Fruit fly (Drosophila melanogaster) whole organism, embryonic: ENCODE results near the gene CG34307.

Source experiments
- ATbp ChIP-seq: fragments of 200-800 bp; sonication (Bioruptor generic); optimal IDR thresholded peaks from 2 replicates; lab custom pipeline; 2017; ENCODE audit warnings: missing biosample characterization, mild to moderate bottlenecking, missing genetic modification characterization, missing genetic modification reagents
- Antp ChIP-seq: fragments of 200-800 bp; sonication (Bioruptor generic); optimal IDR thresholded peaks from 3 replicates; lab custom pipeline; 2016; ENCODE audit warnings: missing biosample characterization, missing genetic modification characterization
- CG11504 ChIP-seq: fragments of 200-800 bp; sonication (Bioruptor generic); optimal IDR thresholded peaks from 3 replicates; lab custom pipeline; 2019; ENCODE audit warnings: missing biosample characterization, mild to moderate bottlenecking, missing genetic modification characterization, moderate library complexity
- CG12744 ChIP-seq: fragments of 200-800 bp; sonication (Bioruptor generic); optimal IDR thresholded peaks from 2 replicates; lab custom pipeline; 2016; ENCODE audit warnings: missing biosample characterization, missing genetic modification characterization
- CG13123 ChIP-seq: fragments of 200-800 bp; sonication (Bioruptor generic); optimal IDR thresholded peaks from 2 replicates; lab custom pipeline; 2016; ENCODE audit warnings: missing biosample characterization, missing genetic modification characterization
- CG1602 ChIP-seq: fragments of 200-800 bp; sonication (Bioruptor generic); optimal IDR thresholded peaks from 3 replicates; lab custom pipeline; 2016; ENCODE audit warnings: missing biosample characterization, missing genetic modification characterization
- CG1647 ChIP-seq: fragments of 200-800 bp; sonication (Bioruptor generic); optimal IDR thresholded peaks from 3 replicates; lab custom pipeline; 2016; ENCODE audit warnings: missing biosample characterization, missing genetic modification characterization
- CG1792 ChIP-seq: fragments of 200-800 bp; sonication (Bioruptor generic); optimal IDR thresholded peaks from 2 replicates; lab custom pipeline; 2016; ENCODE audit warnings: missing biosample characterization, missing genetic modification characterization
- CG18011 ChIP-seq: fragments of 200-800 bp; sonication (Bioruptor generic); optimal IDR thresholded peaks from 2 replicates; lab custom pipeline; 2017; ENCODE audit warnings: missing biosample characterization, missing genetic modification characterization, mild to moderate bottlenecking, moderate library complexity, missing genotype
- CG2120 ChIP-seq: fragments of 200-800 bp; sonication (Bioruptor generic); optimal IDR thresholded peaks from 3 replicates; lab custom pipeline; 2016; ENCODE audit warnings: missing biosample characterization, missing genetic modification characterization
- CG2129 ChIP-seq: fragments of 200-800 bp; sonication (Bioruptor generic); IDR thresholded peaks from 2 replicates; pipeline ENCODE4 v1.3.6; 2022; ENCODE audit warnings: missing biosample characterization, missing genetic modification characterization; ENCODE audit not compliant: partially characterized antibody
- CG2199 ChIP-seq: fragments of 200-800 bp; sonication (Bioruptor generic); IDR thresholded peaks from 3 replicates; pipeline ENCODE4 v1.3.6; 2022; ENCODE audit warnings: missing biosample characterization, missing genetic modification characterization
- CG2875 ChIP-seq: fragments of 200-800 bp; sonication (Bioruptor generic); optimal IDR thresholded peaks from 2 replicates; lab custom pipeline; 2017; ENCODE audit warnings: missing biosample characterization, mild to moderate bottlenecking, missing genetic modification characterization, missing genetic modification reagents
- CG30403 ChIP-seq: fragments of 200-800 bp; sonication (Bioruptor generic); optimal IDR thresholded peaks from 3 replicates; lab custom pipeline; 2016; ENCODE audit warnings: missing biosample characterization, missing genetic modification characterization
- CG31441 ChIP-seq: fragments of 200-800 bp; sonication (Bioruptor generic); IDR thresholded peaks from 2 replicates; pipeline ENCODE4 v1.3.6; 2022; ENCODE audit warnings: missing biosample characterization, missing genetic modification characterization
- CG3407 ChIP-seq: fragments of 200-800 bp; sonication (Bioruptor generic); optimal IDR thresholded peaks from 2 replicates; lab custom pipeline; 2018; ENCODE audit warnings: missing biosample characterization, mild to moderate bottlenecking, missing genetic modification characterization
- CG34376 ChIP-seq: fragments of 200-800 bp; sonication (Bioruptor generic); optimal IDR thresholded peaks from 2 replicates; lab custom pipeline; 2018; ENCODE audit warnings: missing biosample characterization, mild to moderate bottlenecking, missing genetic modification characterization
- CG3995 ChIP-seq: fragments of 200-800 bp; sonication (Bioruptor generic); optimal IDR thresholded peaks from 3 replicates; lab custom pipeline; 2016; ENCODE audit warnings: missing biosample characterization, missing genetic modification characterization
- CG42726 ChIP-seq: fragments of 200-800 bp; sonication (Bioruptor generic); IDR thresholded peaks from 2 replicates; pipeline ENCODE4 v1.3.6; 2022; ENCODE audit warnings: missing biosample characterization, missing genetic modification characterization; ENCODE audit not compliant: partially characterized antibody
- CG4404 ChIP-seq: fragments of 200-800 bp; sonication (Bioruptor generic); IDR thresholded peaks from 2 replicates; pipeline ENCODE4 v1.3.6; 2022; ENCODE audit warnings: missing biosample characterization, missing genetic modification characterization
- CG5953 ChIP-seq: fragments of 200-800 bp; sonication (Bioruptor generic); IDR thresholded peaks from 2 replicates; pipeline ENCODE4 v1.3.6; 2022; ENCODE audit warnings: missing biosample characterization, missing genetic modification characterization
- CG6683 ChIP-seq: fragments of 200-800 bp; sonication (Bioruptor generic); optimal IDR thresholded peaks from 2 replicates; lab custom pipeline; 2017; ENCODE audit warnings: missing biosample characterization, mild to moderate bottlenecking, missing genetic modification characterization, missing genetic modification reagents
- CG9609 ChIP-seq: fragments of 200-800 bp; sonication (Bioruptor generic); optimal IDR thresholded peaks from 3 replicates; lab custom pipeline; 2016; ENCODE audit warnings: missing biosample characterization, missing genetic modification characterization
- Elba2 ChIP-seq: fragments of 200-800 bp; sonication (Bioruptor generic); optimal IDR thresholded peaks from 3 replicates; lab custom pipeline; 2016; ENCODE audit warnings: missing biosample characterization, missing genetic modification characterization
- HmgZ ChIP-seq: fragments of 200-800 bp; sonication (Bioruptor generic); optimal IDR thresholded peaks from 2 replicates; lab custom pipeline; 2018; ENCODE audit warnings: missing biosample characterization, mild to moderate bottlenecking, missing genetic modification characterization
- Nf-YA ChIP-seq: fragments of 200-800 bp; sonication (Bioruptor generic); IDR thresholded peaks from 2 replicates; pipeline ENCODE4 v1.3.6; 2022; ENCODE audit warnings: missing biosample characterization, missing genetic modification characterization
- Opbp ChIP-seq: fragments of 200-800 bp; sonication (Bioruptor generic); IDR thresholded peaks from 3 replicates; pipeline ENCODE4 v1.3.6; 2022; ENCODE audit warnings: missing biosample characterization, missing genetic modification characterization; ENCODE audit not compliant: partially characterized antibody
- Sox102F ChIP-seq: fragments of 200-800 bp; sonication (Bioruptor generic); optimal IDR thresholded peaks from 2 replicates; lab custom pipeline; 2018; ENCODE audit warnings: missing biosample characterization, mild to moderate bottlenecking, missing genetic modification characterization, moderate library complexity
- TFAM ChIP-seq: fragments of 200-800 bp; sonication (Bioruptor generic); optimal IDR thresholded peaks from 2 replicates; lab custom pipeline; 2017; ENCODE audit warnings: missing biosample characterization, missing genetic modification characterization, inconsistent platforms
- amos ChIP-seq: fragments of 200-800 bp; sonication (Bioruptor generic); IDR thresholded peaks from 2 replicates; pipeline ENCODE4 v1.3.6; 2022; ENCODE audit warnings: missing biosample characterization, missing genetic modification characterization; ENCODE audit not compliant: partially characterized antibody
- ap ChIP-seq: fragments of 200-800 bp; sonication (Bioruptor generic); IDR thresholded peaks from 2 replicates; pipeline ENCODE4 v1.3.6; 2022; ENCODE audit warnings: missing biosample characterization, missing genetic modification characterization
- bab2 ChIP-seq: fragments of 200-800 bp; sonication (Bioruptor generic); optimal IDR thresholded peaks from 2 replicates; lab custom pipeline; 2016; ENCODE audit warnings: missing biosample characterization, missing genetic modification characterization
- bcd ChIP-seq: fragments of 200-800 bp; sonication (Bioruptor generic); optimal IDR thresholded peaks from 2 replicates; lab custom pipeline; 2017; ENCODE audit warnings: missing biosample characterization, mild to moderate bottlenecking, missing genetic modification characterization
- br ChIP-seq: fragments of >200 bp; optimal IDR thresholded peaks from 2 replicates; lab custom pipeline; 2017
- cg ChIP-seq: fragments of 200-800 bp; sonication (Bioruptor generic); optimal IDR thresholded peaks from 3 replicates; lab custom pipeline; 2019; ENCODE audit warnings: missing biosample characterization, mild to moderate bottlenecking, missing genetic modification characterization, moderate library complexity
- chn ChIP-seq: fragments of 200-800 bp; sonication (Bioruptor generic); optimal IDR thresholded peaks from 2 replicates; lab custom pipeline; 2016; ENCODE audit warnings: missing biosample characterization, missing genetic modification characterization
- dati ChIP-seq: fragments of 200-800 bp; sonication (Bioruptor generic); IDR thresholded peaks from 2 replicates; pipeline ENCODE4 v1.3.6; 2022; ENCODE audit warnings: missing biosample characterization, missing genetic modification characterization
- dimm ChIP-seq: fragments of 200-800 bp; sonication (Bioruptor generic); IDR thresholded peaks from 2 replicates; pipeline ENCODE4 v1.3.6; 2022; ENCODE audit warnings: missing biosample characterization, missing genetic modification characterization
- fd3F ChIP-seq: fragments of 200-800 bp; sonication (Bioruptor generic); optimal IDR thresholded peaks from 2 replicates; lab custom pipeline; 2018; ENCODE audit warnings: missing biosample characterization, mild to moderate bottlenecking, missing genetic modification characterization, moderate library complexity
- gsb-n ChIP-seq: fragments of 200-800 bp; sonication (Bioruptor generic); optimal IDR thresholded peaks from 3 replicates; lab custom pipeline; 2018; ENCODE audit warnings: missing biosample characterization, mild to moderate bottlenecking, missing genetic modification characterization
- kay ChIP-seq: fragments of 200-800 bp; sonication (Bioruptor generic); optimal IDR thresholded peaks from 2 replicates; lab custom pipeline; 2016; ENCODE audit warnings: missing biosample characterization, missing genetic modification characterization
- klu ChIP-seq: fragments of 200-800 bp; sonication (Bioruptor generic); IDR thresholded peaks from 2 replicates; pipeline ENCODE4 v1.3.6; 2022; ENCODE audit warnings: missing biosample characterization, missing genetic modification characterization
- lbe ChIP-seq: fragments of 200-800 bp; sonication (Bioruptor generic); optimal IDR thresholded peaks from 2 replicates; lab custom pipeline; 2016; ENCODE audit warnings: missing biosample characterization, mild to moderate bottlenecking, missing genetic modification characterization
- onecut ChIP-seq: fragments of 200-800 bp; sonication (Bioruptor generic); IDR thresholded peaks from 2 replicates; pipeline ENCODE4 v1.3.6; 2022; ENCODE audit warnings: missing biosample characterization, missing genetic modification characterization
- prd ChIP-seq, 3 experiments: fragments of >200 bp in 2 of 3; fragments of 200-800 bp in 1 of 3; sonication (Bioruptor generic) in 1 of 3; optimal IDR thresholded peaks in 2 of 3; IDR thresholded peaks in 1 of 3; 2 replicates in 2 of 3; 3 replicates in 1 of 3; pipeline versions ENCODE4 v1.3.6 to Lab custom; 2017 to 2022; ENCODE audit warnings: missing biosample characterization in 1 of 3, missing genetic modification characterization in 1 of 3
- ro ChIP-seq: fragments of 200-800 bp; sonication (Bioruptor generic); IDR thresholded peaks from 2 replicates; pipeline ENCODE4 v1.3.6; 2022; ENCODE audit warnings: missing biosample characterization, missing genetic modification characterization
- so ChIP-seq: fragments of 200-800 bp; sonication (Bioruptor generic); IDR thresholded peaks from 3 replicates; pipeline ENCODE4 v1.3.6; 2022; ENCODE audit warnings: missing biosample characterization, missing genetic modification characterization
- sr ChIP-seq: fragments of 200-800 bp; sonication (Bioruptor generic); IDR thresholded peaks from 3 replicates; pipeline ENCODE4 v1.3.6; 2022; ENCODE audit warnings: missing biosample characterization, missing genetic modification characterization
- vvl ChIP-seq: fragments of 200-800 bp; sonication (Bioruptor generic); IDR thresholded peaks from 2 replicates; pipeline ENCODE4 v1.3.6; 2022; ENCODE audit warnings: missing biosample characterization, missing genetic modification characterization
- wek ChIP-seq: fragments of 200-800 bp; sonication (Bioruptor generic); optimal IDR thresholded peaks from 3 replicates; lab custom pipeline; 2018; ENCODE audit warnings: missing biosample characterization, mild to moderate bottlenecking, missing genetic modification characterization, moderate library complexity
- wor ChIP-seq: fragments of 200-800 bp; sonication (Bioruptor generic); IDR thresholded peaks from 2 replicates; pipeline ENCODE4 v1.3.6; 2022; ENCODE audit warnings: missing biosample characterization, missing genetic modification characterization

CG34307 gene

DNA sequence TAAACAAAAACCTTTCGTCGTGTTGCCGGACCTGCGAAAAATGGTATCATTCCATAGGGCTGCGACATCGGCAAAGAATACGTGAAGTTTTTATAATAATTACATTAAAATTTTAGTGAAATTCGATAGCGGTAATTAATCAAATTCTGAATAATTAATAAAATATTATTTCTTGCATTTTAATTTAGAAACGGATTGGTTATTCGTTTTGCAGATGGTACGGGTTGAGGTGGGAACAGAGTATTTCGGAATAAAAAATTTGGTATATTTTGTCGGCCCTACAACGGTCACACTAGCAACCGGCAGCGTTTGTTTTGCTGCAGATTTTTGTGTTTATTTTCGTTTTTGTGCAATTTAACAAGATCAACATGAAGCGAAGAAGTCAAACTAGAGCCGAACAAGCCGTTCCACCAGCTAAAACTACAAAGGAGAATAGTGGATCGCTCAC is 14.9 kb upstream of the CG34307 start, which contains the start of the genes CG6962 and CG31368 (continued):
- TF ChIP-seq vvl (peak; percentile 89), CG5953 (GFP tag; lab: Robert Waterston, UW) (peak; percentile 43; the same call in 1 of the 2 replicates), CG2120 (GFP tag; lab: Kevin White, UChicago) (peak; percentile 89), Opbp (GFP tag; lab: Robert Waterston, UW) (no peak), CG42726 (no peak), CG30403 (GFP tag; lab: Kevin White, UChicago) (peak; percentile 92), chn (peak; percentile 80), CG11504 (tag; lab: Kevin White, UChicago) (peak; percentile 86), kay (GFP tag; lab: Kevin White, UChicago) (peak; percentile 78), Elba2 (GFP tag; lab: Kevin White, UChicago) (peak; percentile 32), ro (GFP tag; lab: Robert Waterston, UW) (peak; percentile 34; the same call in 1 of the 2 replicates), ap (GFP tag; lab: Robert Waterston, UW) (peak; percentile 71), Antp (GFP tag; lab: Kevin White, UChicago) (peak; percentile 23), wor (peak; percentile 15; the same call in 1 of the 2 replicates), amos (no peak), CG2875 (GFP tag; lab: Kevin White, UChicago) (peak; percentile 31), CG2129 (no peak), CG13123 (peak; percentile 68), CG3407 (peak; percentile 53), cg (GFP tag; lab: Kevin White, UChicago) (no peak), TFAM (GFP tag; lab: Kevin White, UChicago) (no peak), bab2 (GFP tag; lab: Kevin White, UChicago) (peak; percentile 66), lbe (GFP tag; lab: Kevin White, UChicago) (peak; percentile 22), ATbp (GFP tag; lab: Kevin White, UChicago) (peak; percentile 51), dati (GFP tag; lab: Robert Waterston, UW) (no peak), CG1647 (GFP tag; lab: Kevin White, UChicago) (peak; percentile 64), CG1792 (GFP tag; lab: Kevin White, UChicago) (no peak), CG31441 (GFP tag; lab: Robert Waterston, UW) (peak; percentile 84), so (GFP tag; lab: Robert Waterston, UW) (peak; percentile 71; the same call in 1 of the 3 replicates), fd3F (peak; percentile 81), wek (GFP tag; lab: Kevin White, UChicago) (no peak), CG6683 (no peak), CG1602 (peak; percentile 80), CG34376 (GFP tag; lab: Kevin White, UChicago) (no peak), klu (GFP tag; lab: Robert Waterston, UW) (peak; percentile 86), prd (optimal IDR thresholded peaks at IDR 0.05; lab: Kevin White, UChicago) (no peak), prd (GFP tag; IDR thresholded peaks at IDR 0.05; lab: Robert Waterston, UW) (peak; percentile 90), Sox102F (peak; percentile 88), CG4404 (GFP tag; lab: Robert Waterston, UW) (peak; percentile 80), gsb-n (tag; lab: Kevin White, UChicago) (peak; percentile 74), sr (GFP tag; lab: Robert Waterston, UW) (no peak), dimm (GFP tag; lab: Robert Waterston, UW) (no peak), CG3995 (GFP tag; lab: Kevin White, UChicago) (peak; percentile 54), bcd (peak; percentile 88), CG18011 (GFP tag; lab: Kevin White, UChicago) (peak; percentile 61), CG9609 (GFP tag; lab: Kevin White, UChicago) (peak; percentile 13), CG12744 (peak; percentile 46), onecut (peak; percentile 53; the same call in 1 of the 2 replicates), br (lab: Kevin White, UChicago) (no peak), Nf-YA (GFP tag; lab: Robert Waterston, UW) (0 out of 2 replicates have a peak, but pooled peaks have one; percentile 31), CG2199 (no peak; the same call in 2 of the 3 replicates), HmgZ (tag; lab: Kevin White, UChicago) (peak; percentile 86)
